Worm (Caenorhabditis elegans) whole organism, L2 larva: Measurements from ENCODE around the gene ZK1086.3.

Source experiments
- F13H6.1 ChIP-seq: sonication (generic microtip); optimal IDR thresholded peaks from 2 replicates; lab custom pipeline; 2016; ENCODE audit warnings: missing genetic modification characterization, missing compliant biosample characterization
- nhr-23 ChIP-seq: fragments of 150-350 bp; optimal IDR thresholded peaks from 2 replicates; lab custom pipeline; 2014; ENCODE audit warnings: missing biosample characterization, missing genetic modification reagents, missing genetic modification characterization
- sma-3 ChIP-seq: sonication (generic microtip); optimal IDR thresholded peaks from 2 replicates; lab custom pipeline; 2016; ENCODE audit warnings: missing genetic modification reagents, missing genetic modification characterization, missing compliant biosample characterization
- sma-9 ChIP-seq, 2 experiments: fragments of 150-350 bp in 1 of 2; sonication (generic microtip) in 1 of 2; optimal IDR thresholded peaks; 2 replicates each; lab custom pipeline; 2014 to 2016; ENCODE audit warnings: missing genetic modification characterization in 2 of 2, mild to moderate bottlenecking in 1 of 2, missing biosample characterization in 1 of 2, missing compliant biosample characterization in 1 of 2, missing genetic modification reagents in 1 of 2, moderate library complexity in 1 of 2
- snpc-4 ChIP-seq: fragments of 150-350 bp; optimal IDR thresholded peaks from 2 replicates; lab custom pipeline; 2014; ENCODE audit warnings: missing biosample characterization, missing genetic modification characterization
- ztf-11 ChIP-seq: sonication (generic microtip); optimal IDR thresholded peaks from 2 replicates; lab custom pipeline; 2017; ENCODE audit warnings: missing biosample characterization, missing genetic modification characterization

ZK1086.3 gene

DNA sequence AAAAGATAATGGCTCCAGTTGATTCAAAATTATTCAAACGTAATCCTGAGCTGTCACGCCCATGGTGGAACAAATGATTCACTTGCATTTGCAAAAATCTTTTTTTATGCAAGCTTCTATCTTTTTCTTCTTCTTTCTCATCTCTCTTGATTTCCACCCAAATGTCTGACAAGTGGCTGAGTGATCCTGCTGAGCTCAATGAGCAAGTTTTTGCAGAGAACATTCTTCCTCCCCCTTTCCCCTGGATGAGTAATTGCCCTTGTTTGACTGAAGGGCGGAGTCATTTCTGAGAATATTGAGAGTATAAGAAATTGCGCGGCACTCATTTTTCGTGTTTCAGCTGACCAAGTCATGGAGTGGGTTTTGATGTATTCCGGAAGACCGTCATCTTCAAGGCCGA is 50.6 kb downstream of the ZK1086.3 start, which contains the start of gene M03B6.1:
Gene M03B6.1, plus strand, starts transcription at position 334 of the 400 bp plus-strand sequence.
- TF ChIP-seq sma-3 (no peak), snpc-4 (no peak), F13H6.1 (tag; lab: Kevin White, UChicago) (no peak), sma-9 (GFP tag; optimal IDR thresholded peaks at IDR 0.05; lab: Kevin White, UChicago) (peak; percentile 24), sma-9 (tag; optimal IDR thresholded peaks at IDR 0.05; lab: Kevin White, UChicago) (no peak), nhr-23 (tag; lab: Kevin White, UChicago) (no peak), ztf-11 (tag; lab: Kevin White, UChicago) (no peak)
